Worm (Caenorhabditis elegans): ENCODE measurements around the gene F54G2.1.

ce11 chrX:2707480-2708015, 43.4 kb upstream of the F54G2.1 start:
- TF ChIP-seq W03F9.2 (tag; optimal IDR thresholded peaks at IDR 0.05) (no peak), him-1 (tag; optimal IDR thresholded peaks at IDR 0.05) (no peak), dao-5 (tag; optimal IDR thresholded peaks at IDR 0.05) (no peak)
